Fruit fly (Drosophila melanogaster) whole organism, pupa: Measurements from ENCODE around the gene CG17544.
A peak's percentile ranks its signal among the peaks of the same experiment; 100 is the strongest.

Source experiments
- CG13204 ChIP-seq: fragments of 200-800 bp; sonication (Bioruptor generic); optimal IDR thresholded peaks from 2 replicates; lab custom pipeline; 2018; ENCODE audit warnings: missing biosample characterization, mild to moderate bottlenecking, missing genetic modification characterization, moderate library complexity
- CG14655 ChIP-seq: fragments of 200-800 bp; sonication (Bioruptor generic); optimal IDR thresholded peaks from 3 replicates; lab custom pipeline; 2017; ENCODE audit warnings: mild to moderate bottlenecking, missing biosample characterization, missing genetic modification reagents, missing genetic modification characterization
- CG4496 ChIP-seq: fragments of 200-800 bp; sonication (Bioruptor generic); IDR thresholded peaks from 3 replicates; pipeline ENCODE4 v1.3.6; 2022; ENCODE audit warnings: missing biosample characterization, missing genetic modification characterization

dm6 chr2L:19361632-19362142 lies 36.6 kb downstream of the CG17544 start:
- TF ChIP-seq CG14655 (GFP tag; lab: Kevin White, UChicago) (peak; percentile 66), CG4496 (GFP tag; lab: Robert Waterston, UW) (0 out of 3 replicates have a peak, but pooled peaks have one; percentile 16), CG13204 (GFP tag; lab: Kevin White, UChicago) (peak; percentile 58)
